Worm (Caenorhabditis elegans) whole organism, early embryonic: ENCODE measurements around the gene Y39A1C.1.

ENCODE experiments used
- F13C5.2 ChIP-seq: sonication (generic microtip); optimal IDR thresholded peaks from 2 replicates; lab custom pipeline; 2017; ENCODE audit warnings: mild to moderate bottlenecking, missing genetic modification characterization, inconsistent platforms, missing compliant biosample characterization
- ama-1 ChIP-seq: fragments of 150-350 bp; optimal IDR thresholded peaks from 2 replicates; lab custom pipeline; 2014
- hnd-1 ChIP-seq: sonication (generic microtip); optimal IDR thresholded peaks from 2 replicates; lab custom pipeline; 2016; ENCODE audit warnings: missing genetic modification characterization, missing compliant biosample characterization
- sea-1 ChIP-seq: fragments of 200-800 bp; sonication (Bioruptor generic); conservative IDR thresholded peaks from 2 replicates; pipeline ENCODE4 v1.3.6; 2022; ENCODE audit warnings: missing genetic modification characterization, missing compliant biosample characterization
- tbx-37 ChIP-seq: fragments of 200-800 bp; sonication (Bioruptor generic); conservative IDR thresholded peaks from 2 replicates; pipeline ENCODE4 v1.3.6; 2022; ENCODE audit warnings: missing genetic modification reagents, missing genetic modification characterization, missing compliant biosample characterization

ce11 chrIII:10905112-10905511, 49.9 kb downstream of the Y39A1C.1 start:
- TF ChIP-seq tbx-37 (no peak), ama-1 (lab: Kevin White, UChicago) (no peak), hnd-1 (tag; lab: Kevin White, UChicago) (no peak), F13C5.2 (tag; lab: Kevin White, UChicago) (no peak), sea-1 (GFP tag; lab: Robert Waterston, UW) (no peak)
